Worm (Caenorhabditis elegans) whole organism, young adult: ENCODE results near the gene ttr-17.

Source experiments
- dpl-1 ChIP-seq: fragments of 150-350 bp; optimal IDR thresholded peaks from 2 replicates; lab custom pipeline; 2014; ENCODE audit warnings: missing biosample characterization, missing genetic modification reagents, missing genetic modification characterization
- lir-1 ChIP-seq: fragments of 200-800 bp; sonication (Bioruptor generic); conservative IDR thresholded peaks from 2 replicates; pipeline ENCODE4 v1.3.6; 2022; ENCODE audit warnings: missing genetic modification reagents, missing genetic modification characterization, missing compliant biosample characterization
- tlf-1 ChIP-seq: fragments of 200-800 bp; sonication (Bioruptor generic); optimal IDR thresholded peaks from 2 replicates; lab custom pipeline; 2018; ENCODE audit warnings: mild to moderate bottlenecking, missing genetic modification characterization, missing compliant biosample characterization
- unc-62 ChIP-seq: fragments of 150-350 bp; optimal IDR thresholded peaks from 2 replicates; lab custom pipeline; 2014; ENCODE audit warnings: missing biosample characterization, missing genetic modification reagents, missing genetic modification characterization

- TF ChIP-seq tlf-1 (GFP tag; lab: Kevin White, UChicago): peak; percentile 27
- no peak for TF ChIP-seq unc-62 (GFP tag; lab: Kevin White, UChicago)
- peak; percentile 62 for TF ChIP-seq dpl-1 (GFP tag; lab: Kevin White, UChicago)
- no peak for TF ChIP-seq lir-1 (GFP tag; lab: Robert Waterston, UW)
These were observed 16.8 kb upstream of the ttr-17 start, which contains the start of gene klc-1 for ce11 chrIV:11083609-11084008.
